Worm (Caenorhabditis elegans) whole organism, early embryonic: ENCODE measurements around the gene vab-3.

Experiments used
- aly-1 ChIP-seq: sonication (generic microtip); optimal IDR thresholded peaks from 2 replicates; lab custom pipeline; 2016; ENCODE audit warnings: missing genetic modification characterization, missing compliant biosample characterization
- ama-1 ChIP-seq: fragments of 150-350 bp; optimal IDR thresholded peaks from 2 replicates; lab custom pipeline; 2014
- ceh-36 ChIP-seq: sonication (generic microtip); optimal IDR thresholded peaks from 2 replicates; lab custom pipeline; 2016; ENCODE audit warnings: missing genetic modification characterization, inconsistent platforms, missing compliant biosample characterization
- ets-7 ChIP-seq: sonication (generic microtip); optimal IDR thresholded peaks from 2 replicates; lab custom pipeline; 2016; ENCODE audit warnings: missing genotype, missing genetic modification characterization, missing compliant biosample characterization
- hnd-1 ChIP-seq: sonication (generic microtip); optimal IDR thresholded peaks from 2 replicates; lab custom pipeline; 2016; ENCODE audit warnings: missing genetic modification characterization, missing compliant biosample characterization
- tbx-37 ChIP-seq: fragments of 200-800 bp; sonication (Bioruptor generic); conservative IDR thresholded peaks from 2 replicates; pipeline ENCODE4 v1.3.6; 2022; ENCODE audit warnings: missing genetic modification reagents, missing genetic modification characterization, missing compliant biosample characterization

DNA sequence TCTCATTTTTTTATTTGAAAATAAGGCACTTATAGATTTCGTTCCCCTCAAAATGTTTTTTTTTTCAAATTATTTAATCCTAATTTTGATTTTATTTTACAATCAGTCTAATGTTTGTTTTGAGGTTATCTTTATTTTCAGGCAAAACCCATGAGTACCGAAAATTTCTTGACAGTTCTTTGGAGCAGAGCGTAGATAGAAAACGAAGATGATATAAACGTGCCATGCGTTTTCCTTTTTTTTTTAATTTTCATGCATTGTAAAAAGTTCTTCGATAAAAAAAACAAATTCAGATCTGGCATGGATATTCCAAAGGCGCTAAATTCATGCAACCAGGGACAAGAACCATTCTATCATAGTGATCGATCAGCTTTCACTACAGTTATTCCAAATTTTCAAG lies 8.6 kb upstream of the vab-3 start, which contains the start of gene C33D3.5:
- TF ChIP-seq ceh-36 (tag; lab: Kevin White, UChicago) = no peak
- TF ChIP-seq ama-1 (lab: Kevin White, UChicago) = no peak
- no peak for TF ChIP-seq tbx-37 (GFP tag; lab: Robert Waterston, UW)
- TF ChIP-seq hnd-1 = no peak
- TF ChIP-seq aly-1 (tag; lab: Kevin White, UChicago) = no peak
- no peak for TF ChIP-seq ets-7 (tag; lab: Kevin White, UChicago)
